Worm (Caenorhabditis elegans): ENCODE measurements around the gene nhr-241.

The nhr-241 gene

DNA sequence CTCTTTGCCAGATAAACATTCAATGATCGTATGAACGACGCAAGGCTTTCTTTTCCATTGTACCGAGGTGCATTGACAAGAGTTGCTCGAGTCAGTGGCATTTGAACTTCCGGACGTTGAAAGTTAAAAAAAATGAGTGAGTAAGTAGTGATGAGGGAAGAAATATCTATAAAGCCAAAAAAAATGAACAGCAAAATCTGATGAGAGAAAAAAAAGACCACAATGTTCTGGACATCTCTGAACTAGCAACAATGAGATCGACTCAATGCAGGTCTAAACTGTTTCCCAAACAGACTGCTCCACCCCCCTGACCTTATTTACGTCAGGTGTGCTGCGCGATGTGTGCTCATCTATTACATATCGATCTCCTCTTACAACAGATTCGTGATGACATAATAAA is 51.2 kb downstream of the nhr-241 start, which contains the start of the genes F11D11.21 and F11D11.12:
Gene F11D11.21 (minus strand): TSS at position 101 of the 400 bp plus-strand sequence.
Gene F11D11.12 (minus strand): TSS at position 238 of the 400 bp plus-strand sequence.
- TF ChIP-seq ceh-28 (tag; optimal IDR thresholded peaks at IDR 0.05) (no peak), lsy-12 (tag; optimal IDR thresholded peaks at IDR 0.05) (no peak), nhr-67 (tag; optimal IDR thresholded peaks at IDR 0.05) (no peak), fkh-2 (tag; optimal IDR thresholded peaks at IDR 0.05) (no peak), nhr-11 (tag; optimal IDR thresholded peaks at IDR 0.05) (no peak), fos-1 (tag; optimal IDR thresholded peaks at IDR 0.05) (no peak)

Data from whole organism, L3 larva.